Fruit fly (Drosophila melanogaster): ENCODE data around the gene Ir7b.
A peak's percentile ranks its signal among the peaks of the same experiment; 100 is the strongest.

The Ir7b gene

dm6 chrX:7893411-7894122 is 26.8 kb upstream of the Ir7b start, which contains the start of the genes CG45089, ND-MNLL and p115 (continued):
- TF ChIP-seq CG4282 (GFP tag; optimal IDR thresholded peaks at IDR 0.05) (no peak), BEAF-32 (GFP tag; optimal IDR thresholded peaks at IDR 0.05) (peak; percentile 75), tio (GFP tag; optimal IDR thresholded peaks at IDR 0.05) (peak; percentile 19), unpg (GFP tag; optimal IDR thresholded peaks at IDR 0.05) (peak; percentile 60), ewg (GFP tag; optimal IDR thresholded peaks at IDR 0.05) (peak; percentile 3), CG10565 (GFP tag; optimal IDR thresholded peaks at IDR 0.05) (no peak), CG10543 (GFP tag; optimal IDR thresholded peaks at IDR 0.05) (peak; percentile 50), NfI (GFP tag; optimal IDR thresholded peaks at IDR 0.05) (peak; percentile 43), slou (GFP tag; optimal IDR thresholded peaks at IDR 0.05) (peak; percentile 26), dmrt11E (tag; optimal IDR thresholded peaks at IDR 0.05) (peak; percentile 56), pfk (GFP tag; optimal IDR thresholded peaks at IDR 0.05) (no peak), nom (GFP tag; optimal IDR thresholded peaks at IDR 0.05) (no peak), CG17186 (GFP tag; optimal IDR thresholded peaks at IDR 0.05) (peak; percentile 8), insv (GFP tag; optimal IDR thresholded peaks at IDR 0.05) (peak in 1 of 2 experiments; percentile 56), CG14710 (tag; optimal IDR thresholded peaks at IDR 0.05) (peak; percentile 77), CG5245 (GFP tag; optimal IDR thresholded peaks at IDR 0.05) (peak; percentile 15), Drgx (GFP tag; IDR thresholded peaks at IDR 0.05) (0 out of 2 replicates have a peak, but pooled peaks have one; percentile 20), CG32767 (GFP tag; IDR thresholded peaks at IDR 0.05) (no peak), Sry-β (GFP tag; optimal IDR thresholded peaks at IDR 0.05) (peak; percentile 89), CG31224 (GFP tag; IDR thresholded peaks at IDR 0.05) (no peak), dpn (GFP tag; optimal IDR thresholded peaks at IDR 0.05) (peak; percentile 11 to 68), jumu (GFP tag; optimal IDR thresholded peaks at IDR 0.05) (no peak), CG18619 (GFP tag; optimal IDR thresholded peaks at IDR 0.05) (peak; percentile 17), Doc2 (GFP tag; IDR thresholded peaks at IDR 0.05) (no peak), CG30020 (tag; optimal IDR thresholded peaks at IDR 0.05) (peak; percentile 67), Optix (GFP tag; IDR thresholded peaks at IDR 0.05) (0 out of 3 replicates have a peak, but pooled peaks have one; percentile 18), CG6689 (GFP tag; IDR thresholded peaks at IDR 0.05) (peak; percentile 40; the same call in 1 of the 2 replicates), h (optimal IDR thresholded peaks at IDR 0.05) (no peak), Stat92E (GFP tag; optimal IDR thresholded peaks at IDR 0.05) (no peak), Ssrp (tag; optimal IDR thresholded peaks at IDR 0.05) (peak; percentile 35), tll (GFP tag; optimal IDR thresholded peaks at IDR 0.05) (no peak), esg (GFP tag; conservative IDR thresholded peaks at IDR 0.05) (no peak; the same call in 1 of the 2 replicates), CG6254 (GFP tag; optimal IDR thresholded peaks at IDR 0.05) (peak; percentile 1), chm (GFP tag; IDR thresholded peaks at IDR 0.05) (no peak), CG8478 (optimal IDR thresholded peaks at IDR 0.05) (no peak), chinmo (GFP tag; IDR thresholded peaks at IDR 0.05; ENCODE audit: partially characterized antibody) (no peak), B-H1 (GFP tag; IDR thresholded peaks at IDR 0.05) (no peak), CG17612 (GFP tag; IDR thresholded peaks at IDR 0.05) (no peak), ATbp (GFP tag; optimal IDR thresholded peaks at IDR 0.05) (no peak), abd-A (tag; optimal IDR thresholded peaks at IDR 0.05) (no peak), so (GFP tag; IDR thresholded peaks at IDR 0.05) (no peak), ranshi (GFP tag; IDR thresholded peaks at IDR 0.05) (no peak), onecut (GFP tag; IDR thresholded peaks at IDR 0.05) (0 out of 2 replicates have a peak, but pooled peaks have one; percentile 6), CG5953 (GFP tag; IDR thresholded peaks at IDR 0.05) (no peak), Ets65A (GFP tag) (peak; percentile 93), HmgZ (tag; optimal IDR thresholded peaks at IDR 0.05) (peak; percentile 55), NK7.1 (GFP tag; optimal IDR thresholded peaks at IDR 0.05) (no peak), CTCF (GFP tag; optimal IDR thresholded peaks at IDR 0.05) (no peak), gem (tag; optimal IDR thresholded peaks at IDR 0.05) (peak; percentile 78), klu (GFP tag; IDR thresholded peaks at IDR 0.05) (peak; percentile 53)

Measured in whole organism, embryonic.